Worm (Caenorhabditis elegans) whole organism, L2 larva: ENCODE results near the gene ZC190.7.

ENCODE experiments used
- C34F6.9 ChIP-seq: fragments of 150-350 bp; optimal IDR thresholded peaks from 2 replicates; lab custom pipeline; 2014; ENCODE audit warnings: missing biosample characterization, missing genetic modification characterization
- F13H6.1 ChIP-seq: sonication (generic microtip); optimal IDR thresholded peaks from 2 replicates; lab custom pipeline; 2016; ENCODE audit warnings: missing genetic modification characterization, missing compliant biosample characterization
- R02D3.7 ChIP-seq: fragments of 150-350 bp; optimal IDR thresholded peaks from 2 replicates; lab custom pipeline; 2014; ENCODE audit warnings: missing biosample characterization, missing genetic modification characterization
- Y55F3AM.14 ChIP-seq: fragments of 200-800 bp; sonication (Bioruptor generic); optimal IDR thresholded peaks from 2 replicates; lab custom pipeline; 2018; ENCODE audit warnings: mild to moderate bottlenecking, missing genetic modification characterization, missing compliant biosample characterization
- ama-1 ChIP-seq: fragments of 150-350 bp; optimal IDR thresholded peaks from 2 replicates; lab custom pipeline; 2018; ENCODE audit warnings: inconsistent platforms
- blmp-1 ChIP-seq: sonication (generic microtip); optimal IDR thresholded peaks from 2 replicates; lab custom pipeline; 2017; ENCODE audit warnings: missing genetic modification characterization, mild to moderate bottlenecking, missing compliant biosample characterization, antibody characterized with exemption, moderate library complexity; ENCODE audit not compliant: insufficient read depth
- ceh-16 ChIP-seq: fragments of 150-350 bp; optimal IDR thresholded peaks from 2 replicates; lab custom pipeline; 2014; ENCODE audit warnings: missing biosample characterization, missing genetic modification characterization
- ceh-82 ChIP-seq: fragments of 150-350 bp; optimal IDR thresholded peaks from 2 replicates; lab custom pipeline; 2014; ENCODE audit warnings: missing biosample characterization, missing genetic modification characterization
- dmd-4 ChIP-seq: sonication (generic microtip); optimal IDR thresholded peaks from 2 replicates; lab custom pipeline; 2017; ENCODE audit warnings: missing biosample characterization, missing genetic modification characterization
- egl-27 ChIP-seq: sonication (generic microtip); optimal IDR thresholded peaks from 3 replicates; lab custom pipeline; 2017; ENCODE audit warnings: missing biosample characterization, missing genetic modification reagents, missing genetic modification characterization
- elt-1 ChIP-seq: fragments of 150-350 bp; optimal IDR thresholded peaks from 2 replicates; lab custom pipeline; 2014; ENCODE audit warnings: missing biosample characterization, missing genetic modification characterization
- elt-3 ChIP-seq: sonication (generic microtip); optimal IDR thresholded peaks from 2 replicates; lab custom pipeline; 2017; ENCODE audit warnings: missing biosample characterization, missing genetic modification characterization
- lin-39 ChIP-seq: fragments of 150-350 bp; optimal IDR thresholded peaks from 2 replicates; lab custom pipeline; 2014; ENCODE audit warnings: missing biosample characterization, missing genetic modification reagents, missing genetic modification characterization
- lsy-2 ChIP-seq, 2 experiments: fragments of 150-350 bp in 1 of 2; sonication (generic microtip) in 1 of 2; optimal IDR thresholded peaks; 2 replicates each; lab custom pipeline; 2014 to 2017; ENCODE audit warnings: missing biosample characterization in 2 of 2, missing genetic modification characterization in 2 of 2
- mdl-1 ChIP-seq, 2 experiments: fragments of 150-350 bp in 1 of 2; sonication (generic microtip) in 1 of 2; optimal IDR thresholded peaks; 2 replicates each; lab custom pipeline; 2017; ENCODE audit warnings: missing biosample characterization in 2 of 2, missing genetic modification characterization in 2 of 2
- nhr-10 ChIP-seq: sonication (generic microtip); optimal IDR thresholded peaks from 2 replicates; lab custom pipeline; 2017; ENCODE audit warnings: missing biosample characterization, missing genetic modification characterization
- nhr-129 ChIP-seq: fragments of 150-350 bp; optimal IDR thresholded peaks from 2 replicates; lab custom pipeline; 2014; ENCODE audit warnings: missing biosample characterization, missing genetic modification characterization
- nhr-21 ChIP-seq: fragments of 150-350 bp; optimal IDR thresholded peaks from 2 replicates; lab custom pipeline; 2014; ENCODE audit warnings: missing biosample characterization, missing genetic modification characterization
- nhr-23 ChIP-seq: fragments of 150-350 bp; optimal IDR thresholded peaks from 2 replicates; lab custom pipeline; 2014; ENCODE audit warnings: missing biosample characterization, missing genetic modification reagents, missing genetic modification characterization
- nhr-237 ChIP-seq: fragments of 150-350 bp; optimal IDR thresholded peaks from 2 replicates; lab custom pipeline; 2014; ENCODE audit warnings: missing biosample characterization, missing genetic modification characterization
- nhr-25 ChIP-seq: fragments of 150-350 bp; sonication (generic microtip); optimal IDR thresholded peaks from 3 replicates; lab custom pipeline; 2014; ENCODE audit warnings: missing biosample characterization, missing genetic modification characterization
- sem-4 ChIP-seq: fragments of 150-350 bp; optimal IDR thresholded peaks from 2 replicates; lab custom pipeline; 2014; ENCODE audit warnings: missing biosample characterization, missing genetic modification reagents, missing genetic modification characterization
- skn-1 ChIP-seq: sonication (generic microtip); optimal IDR thresholded peaks from 2 replicates; lab custom pipeline; 2017; ENCODE audit warnings: missing biosample characterization, missing genetic modification characterization
- sma-9 ChIP-seq, 2 experiments: fragments of 150-350 bp in 1 of 2; sonication (generic microtip) in 1 of 2; optimal IDR thresholded peaks; 2 replicates each; lab custom pipeline; 2014 to 2016; ENCODE audit warnings: missing genetic modification characterization in 2 of 2, mild to moderate bottlenecking in 1 of 2, missing biosample characterization in 1 of 2, missing compliant biosample characterization in 1 of 2, missing genetic modification reagents in 1 of 2, moderate library complexity in 1 of 2
- snpc-4 ChIP-seq: fragments of 150-350 bp; optimal IDR thresholded peaks from 2 replicates; lab custom pipeline; 2014; ENCODE audit warnings: missing biosample characterization, missing genetic modification characterization
- unc-55 ChIP-seq: fragments of 150-350 bp; sonication (generic microtip); optimal IDR thresholded peaks from 3 replicates; lab custom pipeline; 2014; ENCODE audit warnings: missing biosample characterization, missing genetic modification reagents, missing genetic modification characterization
- unc-62 ChIP-seq: fragments of 150-350 bp; optimal IDR thresholded peaks from 2 replicates; lab custom pipeline; 2014; ENCODE audit warnings: missing biosample characterization, missing genetic modification reagents, missing genetic modification characterization
- zag-1 ChIP-seq: fragments of 150-350 bp; optimal IDR thresholded peaks from 2 replicates; lab custom pipeline; 2014; ENCODE audit warnings: missing biosample characterization, missing genetic modification characterization
- ztf-11 ChIP-seq: sonication (generic microtip); optimal IDR thresholded peaks from 2 replicates; lab custom pipeline; 2017; ENCODE audit warnings: missing biosample characterization, missing genetic modification characterization
- ztf-4 ChIP-seq: fragments of 150-350 bp; optimal IDR thresholded peaks from 2 replicates; lab custom pipeline; 2014; ENCODE audit warnings: missing biosample characterization, missing genetic modification characterization

Gene ZC190.7

ce11 chrV:8670759-8671158 lies 15.9 kb downstream of the ZC190.7 start:
- peak; percentile 31 for TF ChIP-seq nhr-25 (tag; lab: Kevin White, UChicago)
- no peak for TF ChIP-seq dmd-4 (tag; lab: Kevin White, UChicago)
- TF ChIP-seq, all 48 proteins: peak for 1

- peak; percentile 93 for TF ChIP-seq blmp-1 (tag; lab: Kevin White, UChicago)
- TF ChIP-seq Y55F3AM.14, result no peak
- peak; percentile 47 for TF ChIP-seq ceh-16 (tag; lab: Kevin White, UChicago)
- no peak for TF ChIP-seq ztf-11 (tag; lab: Kevin White, UChicago)
- TF ChIP-seq ceh-82, result no peak
- no peak for TF ChIP-seq egl-27 (tag; lab: Kevin White, UChicago)
- TF ChIP-seq nhr-25 (tag; lab: Kevin White, UChicago), result peak; percentile 65
Measured at ce11 chrV:8668224-8668623, 18.4 kb downstream of the ZC190.7 start.

ce11 chrV:8667230-8668021 lies 19.2 kb downstream of the ZC190.7 start:
- peak; percentile 78 for TF ChIP-seq sma-9 (GFP tag; optimal IDR thresholded peaks at IDR 0.05; lab: Kevin White, UChicago)
- no peak for TF ChIP-seq sma-9 (tag; optimal IDR thresholded peaks at IDR 0.05; lab: Kevin White, UChicago)
- TF ChIP-seq nhr-21 (tag; lab: Kevin White, UChicago), result no peak
- TF ChIP-seq dmd-4 (tag; lab: Kevin White, UChicago), result no peak
- TF ChIP-seq egl-27 (tag; lab: Kevin White, UChicago), result no peak
- TF ChIP-seq lsy-2 (tag; optimal IDR thresholded peaks at IDR 0.05; lab: Kevin White, UChicago), result peak in 1 of 2 experiments; percentile 25
- peak; percentile 33 for TF ChIP-seq nhr-129
- no peak for TF ChIP-seq ama-1 (lab: Kevin White, UChicago)
- TF ChIP-seq unc-62 (GFP tag; lab: Kevin White, UChicago), result no peak
- no peak for TF ChIP-seq lin-39 (tag; lab: Kevin White, UChicago)
- TF ChIP-seq skn-1 (tag; lab: Kevin White, UChicago), result no peak
- TF ChIP-seq F13H6.1 (tag; lab: Kevin White, UChicago), result peak; percentile 71
- TF ChIP-seq mdl-1 (tag; optimal IDR thresholded peaks at IDR 0.05; lab: Kevin White, UChicago), result no peak

- no peak for TF ChIP-seq nhr-23 (tag; lab: Kevin White, UChicago)
- no peak for TF ChIP-seq F13H6.1 (tag; lab: Kevin White, UChicago)
- TF ChIP-seq zag-1 (tag; lab: Kevin White, UChicago), result no peak
Measured at ce11 chrV:8665765-8666164, 20.9 kb downstream of the ZC190.7 start, which contains the start of gene ZC190.4. TSS of gene ZC190.4 (plus strand) at chrV:8666065.

- TF ChIP-seq sma-9 (GFP tag; optimal IDR thresholded peaks at IDR 0.05; lab: Kevin White, UChicago), result peak; percentile 43
- no peak for TF ChIP-seq sma-9 (tag; optimal IDR thresholded peaks at IDR 0.05; lab: Kevin White, UChicago)
- peak; percentile 43 for TF ChIP-seq Y55F3AM.14
- no peak for TF ChIP-seq R02D3.7 (tag; lab: Kevin White, UChicago)
- no peak for TF ChIP-seq egl-27 (tag; lab: Kevin White, UChicago)
- TF ChIP-seq C34F6.9 (tag; lab: Kevin White, UChicago), result peak; percentile 51
- no peak for TF ChIP-seq nhr-10 (tag; lab: Kevin White, UChicago)
- no peak for TF ChIP-seq ztf-4 (tag; lab: Kevin White, UChicago)
- peak in 1 of 2 experiments; percentile 29 for TF ChIP-seq lsy-2 (tag; optimal IDR thresholded peaks at IDR 0.05; lab: Kevin White, UChicago)
- peak; percentile 36 for TF ChIP-seq sem-4
- no peak for TF ChIP-seq nhr-237 (tag; lab: Kevin White, UChicago)
- TF ChIP-seq zag-1 (tag; lab: Kevin White, UChicago), result peak; percentile 80
- peak; percentile 57 for TF ChIP-seq F13H6.1 (tag; lab: Kevin White, UChicago)
- TF ChIP-seq nhr-129, result peak; percentile 40
- no peak for TF ChIP-seq elt-1 (tag; lab: Kevin White, UChicago)
- peak; percentile 40 for TF ChIP-seq unc-55 (GFP tag; lab: Kevin White, UChicago)
- no peak for TF ChIP-seq elt-3 (tag; lab: Kevin White, UChicago)
- TF ChIP-seq snpc-4 (tag; lab: Kevin White, UChicago), result peak; percentile 6
- no peak for TF ChIP-seq unc-62 (GFP tag; lab: Kevin White, UChicago)
Measured at ce11 chrV:8663023-8663422, 23.6 kb downstream of the ZC190.7 start.
